Worm (Caenorhabditis elegans) whole organism, early embryonic: Measurements from ENCODE around the gene srbc-1.

Source experiments
- B0310.2 ChIP-seq: sonication (generic microtip); optimal IDR thresholded peaks from 2 replicates; lab custom pipeline; 2016; ENCODE audit warnings: mild to moderate bottlenecking, missing genetic modification characterization, missing compliant biosample characterization
- F13C5.2 ChIP-seq: sonication (generic microtip); optimal IDR thresholded peaks from 2 replicates; lab custom pipeline; 2017; ENCODE audit warnings: mild to moderate bottlenecking, missing genetic modification characterization, inconsistent platforms, missing compliant biosample characterization
- aly-1 ChIP-seq: sonication (generic microtip); optimal IDR thresholded peaks from 2 replicates; lab custom pipeline; 2016; ENCODE audit warnings: missing genetic modification characterization, missing compliant biosample characterization
- ama-1 ChIP-seq: fragments of 150-350 bp; optimal IDR thresholded peaks from 2 replicates; lab custom pipeline; 2014
- ceh-13 ChIP-seq: fragments of 200-800 bp; sonication (Bioruptor generic); optimal IDR thresholded peaks from 2 replicates; lab custom pipeline; 2018; ENCODE audit warnings: mild to moderate bottlenecking, missing genetic modification characterization, missing compliant biosample characterization
- ceh-36 ChIP-seq: sonication (generic microtip); optimal IDR thresholded peaks from 2 replicates; lab custom pipeline; 2016; ENCODE audit warnings: missing genetic modification characterization, inconsistent platforms, missing compliant biosample characterization
- ets-7 ChIP-seq: sonication (generic microtip); optimal IDR thresholded peaks from 2 replicates; lab custom pipeline; 2016; ENCODE audit warnings: missing genotype, missing genetic modification characterization, missing compliant biosample characterization
- flt-1 ChIP-seq: fragments of 200-800 bp; sonication (Bioruptor generic); IDR thresholded peaks from 2 replicates; pipeline ENCODE4 v1.3.6; 2022; ENCODE audit warnings: missing genetic modification characterization, missing compliant biosample characterization
- hmbx-1 ChIP-seq: sonication (generic microtip); optimal IDR thresholded peaks from 2 replicates; lab custom pipeline; 2016; ENCODE audit warnings: mild to moderate bottlenecking, missing genetic modification characterization, missing compliant biosample characterization
- hmg-4 ChIP-seq: fragments of 200-800 bp; sonication (Bioruptor generic); optimal IDR thresholded peaks from 2 replicates; lab custom pipeline; 2018; ENCODE audit warnings: mild to moderate bottlenecking, missing genetic modification characterization, missing compliant biosample characterization
- hnd-1 ChIP-seq: sonication (generic microtip); optimal IDR thresholded peaks from 2 replicates; lab custom pipeline; 2016; ENCODE audit warnings: missing genetic modification characterization, missing compliant biosample characterization
- pes-1 ChIP-seq: fragments of 200-800 bp; sonication (Bioruptor generic); IDR thresholded peaks from 2 replicates; pipeline ENCODE4 v1.3.6; 2022; ENCODE audit warnings: missing genetic modification reagents, missing genetic modification characterization, missing compliant biosample characterization
- scrt-1 ChIP-seq: fragments of 200-800 bp; sonication (Bioruptor generic); IDR thresholded peaks from 2 replicates; pipeline ENCODE4 v1.3.6; 2022; ENCODE audit warnings: missing genetic modification characterization, missing compliant biosample characterization
- sea-1 ChIP-seq: fragments of 200-800 bp; sonication (Bioruptor generic); conservative IDR thresholded peaks from 2 replicates; pipeline ENCODE4 v1.3.6; 2022; ENCODE audit warnings: missing genetic modification characterization, missing compliant biosample characterization
- tbx-11 ChIP-seq: fragments of 200-800 bp; sonication (Bioruptor generic); IDR thresholded peaks from 2 replicates; pipeline ENCODE4 v1.3.6; 2022; ENCODE audit warnings: missing genetic modification characterization, missing compliant biosample characterization
- tbx-37 ChIP-seq: fragments of 200-800 bp; sonication (Bioruptor generic); conservative IDR thresholded peaks from 2 replicates; pipeline ENCODE4 v1.3.6; 2022; ENCODE audit warnings: missing genetic modification reagents, missing genetic modification characterization, missing compliant biosample characterization
- tra-4 ChIP-seq: sonication (generic microtip); optimal IDR thresholded peaks from 2 replicates; lab custom pipeline; 2017; ENCODE audit warnings: missing genetic modification characterization, missing compliant biosample characterization

srbc-1 gene

ce11 chrV:3341906-3342305, 40.1 kb upstream of the srbc-1 start, which contains the start of gene C17B7.10:
C17B7.10 (minus strand) TSS chrV:3342006.
- no peak for TF ChIP-seq pes-1 (GFP tag; lab: Robert Waterston, UW)
- no peak for TF ChIP-seq hmbx-1
- no peak for TF ChIP-seq tbx-11 (GFP tag; lab: Robert Waterston, UW)
- no peak for TF ChIP-seq scrt-1 (GFP tag; lab: Robert Waterston, UW)
- no peak for TF ChIP-seq flt-1
- TF ChIP-seq tbx-37 (GFP tag; lab: Robert Waterston, UW): no peak
- no peak for TF ChIP-seq ceh-13
- no peak for TF ChIP-seq ceh-36 (tag; lab: Kevin White, UChicago)
- no peak for TF ChIP-seq ama-1 (lab: Kevin White, UChicago)
- TF ChIP-seq sea-1 (GFP tag; lab: Robert Waterston, UW): no peak
- no peak for TF ChIP-seq B0310.2 (tag; lab: Kevin White, UChicago)
- TF ChIP-seq F13C5.2 (tag; lab: Kevin White, UChicago): no peak
- TF ChIP-seq hmg-4: no peak
- no peak for TF ChIP-seq tra-4 (tag; lab: Kevin White, UChicago)
- no peak for TF ChIP-seq hnd-1
- no peak for TF ChIP-seq ets-7 (tag; lab: Kevin White, UChicago)
- no peak for TF ChIP-seq aly-1 (tag; lab: Kevin White, UChicago)

ce11 chrV:3339009-3339408, 37.2 kb upstream of the srbc-1 start, which contains the start of gene C17B7.4:
C17B7.4 (plus strand) TSS chrV:3339309.
- no peak for TF ChIP-seq hmg-4
- TF ChIP-seq sea-1 (GFP tag; lab: Robert Waterston, UW): no peak
- TF ChIP-seq scrt-1 (GFP tag; lab: Robert Waterston, UW): no peak
- TF ChIP-seq hmbx-1: no peak
- no peak for TF ChIP-seq ceh-13
- no peak for TF ChIP-seq tbx-37 (GFP tag; lab: Robert Waterston, UW)
- TF ChIP-seq tra-4 (tag; lab: Kevin White, UChicago): no peak
- no peak for TF ChIP-seq F13C5.2 (tag; lab: Kevin White, UChicago)
- no peak for TF ChIP-seq flt-1
- no peak for TF ChIP-seq ceh-36 (tag; lab: Kevin White, UChicago)
- TF ChIP-seq hnd-1: no peak
- no peak for TF ChIP-seq tbx-11 (GFP tag; lab: Robert Waterston, UW)
- no peak for TF ChIP-seq aly-1 (tag; lab: Kevin White, UChicago)
- no peak for TF ChIP-seq pes-1 (GFP tag; lab: Robert Waterston, UW)
- TF ChIP-seq ama-1 (lab: Kevin White, UChicago): no peak
- TF ChIP-seq ets-7 (tag; lab: Kevin White, UChicago): no peak
- no peak for TF ChIP-seq B0310.2 (tag; lab: Kevin White, UChicago)

ce11 chrV:3333334-3333733, 31.5 kb upstream of the srbc-1 start, which contains the start of gene C17B7.5:
C17B7.5 (plus strand) TSS chrV:3333634.
- TF ChIP-seq ets-7 (tag; lab: Kevin White, UChicago) (no peak), B0310.2 (tag; lab: Kevin White, UChicago) (no peak), tbx-11 (GFP tag; lab: Robert Waterston, UW) (no peak), tbx-37 (GFP tag; lab: Robert Waterston, UW) (no peak), ceh-13 (no peak), scrt-1 (GFP tag; lab: Robert Waterston, UW) (no peak), flt-1 (no peak), F13C5.2 (tag; lab: Kevin White, UChicago) (no peak), ama-1 (lab: Kevin White, UChicago) (no peak), pes-1 (GFP tag; lab: Robert Waterston, UW) (no peak), ceh-36 (tag; lab: Kevin White, UChicago) (no peak), aly-1 (tag; lab: Kevin White, UChicago) (no peak), hnd-1 (no peak)

ce11 chrV:3332023-3332422, 30.2 kb upstream of the srbc-1 start, which contains the start of gene C17B7.9:
C17B7.9 (minus strand) TSS chrV:3332123.
- no peak for TF ChIP-seq sea-1 (GFP tag; lab: Robert Waterston, UW)
- TF ChIP-seq hmbx-1: no peak
- TF ChIP-seq ceh-36 (tag; lab: Kevin White, UChicago): no peak
- TF ChIP-seq B0310.2 (tag; lab: Kevin White, UChicago): no peak
- no peak for TF ChIP-seq tra-4 (tag; lab: Kevin White, UChicago)
- no peak for TF ChIP-seq flt-1
- TF ChIP-seq scrt-1 (GFP tag; lab: Robert Waterston, UW): no peak
- no peak for TF ChIP-seq tbx-37 (GFP tag; lab: Robert Waterston, UW)
- no peak for TF ChIP-seq tbx-11 (GFP tag; lab: Robert Waterston, UW)
- TF ChIP-seq hmg-4: no peak
- no peak for TF ChIP-seq F13C5.2 (tag; lab: Kevin White, UChicago)
- no peak for TF ChIP-seq hnd-1
- TF ChIP-seq aly-1 (tag; lab: Kevin White, UChicago): no peak
- TF ChIP-seq pes-1 (GFP tag; lab: Robert Waterston, UW): no peak
- no peak for TF ChIP-seq ama-1 (lab: Kevin White, UChicago)
- TF ChIP-seq ets-7 (tag; lab: Kevin White, UChicago): no peak

ce11 chrV:3324178-3324577, 22.4 kb upstream of the srbc-1 start, which contains the start of gene C17B7.8:
C17B7.8 (minus strand) TSS chrV:3324278.
- TF ChIP-seq B0310.2 (tag; lab: Kevin White, UChicago) (no peak), hnd-1 (no peak), ets-7 (tag; lab: Kevin White, UChicago) (no peak), tbx-37 (GFP tag; lab: Robert Waterston, UW) (no peak), hmg-4 (no peak), tra-4 (tag; lab: Kevin White, UChicago) (no peak), hmbx-1 (no peak), tbx-11 (GFP tag; lab: Robert Waterston, UW) (no peak), sea-1 (GFP tag; lab: Robert Waterston, UW) (no peak), F13C5.2 (tag; lab: Kevin White, UChicago) (no peak)

ce11 chrV:3320432-3320831, 18.6 kb upstream of the srbc-1 start, which contains the start of gene C17B7.14:
C17B7.14 (minus strand) TSS chrV:3320532.
- no peak for TF ChIP-seq flt-1
- TF ChIP-seq ets-7 (tag; lab: Kevin White, UChicago): no peak
- no peak for TF ChIP-seq tra-4 (tag; lab: Kevin White, UChicago)

- TF ChIP-seq pes-1 (GFP tag; lab: Robert Waterston, UW) (no peak), ama-1 (lab: Kevin White, UChicago) (no peak), tbx-11 (GFP tag; lab: Robert Waterston, UW) (no peak), tbx-37 (GFP tag; lab: Robert Waterston, UW) (no peak), B0310.2 (tag; lab: Kevin White, UChicago) (no peak), hnd-1 (no peak), ceh-36 (tag; lab: Kevin White, UChicago) (no peak), scrt-1 (GFP tag; lab: Robert Waterston, UW) (no peak), ceh-13 (no peak), sea-1 (GFP tag; lab: Robert Waterston, UW) (no peak), hmbx-1 (no peak), aly-1 (tag; lab: Kevin White, UChicago) (no peak), tra-4 (tag; lab: Kevin White, UChicago) (no peak)
These were observed 18.2 kb upstream of the srbc-1 start, which contains the start of gene F35F10.14 for ce11 chrV:3320005-3320404. F35F10.14 (minus strand) TSS chrV:3320105.
